Worm (Caenorhabditis elegans) whole organism, young adult: ENCODE results near the gene Y51H7C.8.

Source experiments
- B0336.3 ChIP-seq: fragments of 200-800 bp; sonication (Bioruptor generic); IDR thresholded peaks from 2 replicates; pipeline ENCODE4 v1.3.6; 2022; ENCODE audit warnings: missing genetic modification characterization, missing compliant biosample characterization
- F22D6.2 ChIP-seq: sonication (generic microtip); optimal IDR thresholded peaks from 2 replicates; lab custom pipeline; 2016; ENCODE audit warnings: mild to moderate bottlenecking, missing genetic modification characterization, missing compliant biosample characterization
- F33H1.4 ChIP-seq: fragments of 200-800 bp; sonication (Bioruptor generic); IDR thresholded peaks from 2 replicates; pipeline ENCODE4 v1.3.6; 2022; ENCODE audit warnings: missing genetic modification reagents, missing genetic modification characterization, missing compliant biosample characterization
- F52B5.7 ChIP-seq: sonication (generic microtip); optimal IDR thresholded peaks from 2 replicates; lab custom pipeline; 2016; ENCODE audit warnings: mild to moderate bottlenecking, missing genetic modification characterization, missing compliant biosample characterization
- F57C9.4 ChIP-seq: sonication (generic microtip); optimal IDR thresholded peaks from 2 replicates; lab custom pipeline; 2017; ENCODE audit warnings: mild to moderate bottlenecking, missing genetic modification characterization, missing compliant biosample characterization
- K11D2.4 ChIP-seq: fragments of 200-800 bp; sonication (Bioruptor generic); IDR thresholded peaks from 2 replicates; pipeline ENCODE4 v1.3.6; 2022; ENCODE audit warnings: missing genetic modification reagents, missing genetic modification characterization, missing compliant biosample characterization
- Y79H2A.3 ChIP-seq: fragments of 200-800 bp; sonication (Bioruptor generic); conservative IDR thresholded peaks from 2 replicates; pipeline ENCODE4 v1.3.6; 2022; ENCODE audit warnings: missing genetic modification reagents, missing genetic modification characterization, missing compliant biosample characterization
- ama-1 ChIP-seq, 3 experiments: fragments of 150-350 bp in 1 of 3; sonication (generic microtip) in 2 of 3; optimal IDR thresholded peaks; 2 replicates each; lab custom pipeline; 2014 to 2018; ENCODE audit warnings: missing biosample characterization in 2 of 3, missing genetic modification characterization in 2 of 3, missing genetic modification reagents in 2 of 3
- athp-1 ChIP-seq: sonication (generic microtip); optimal IDR thresholded peaks from 2 replicates; lab custom pipeline; 2017; ENCODE audit warnings: mild to moderate bottlenecking, missing genetic modification characterization, missing compliant biosample characterization
- attf-5 ChIP-seq: fragments of 200-800 bp; sonication (Bioruptor generic); optimal IDR thresholded peaks from 2 replicates; lab custom pipeline; 2018; ENCODE audit warnings: mild to moderate bottlenecking, missing genetic modification characterization, missing compliant biosample characterization
- ceh-100 ChIP-seq: fragments of 200-800 bp; sonication (Bioruptor generic); IDR thresholded peaks from 2 replicates; pipeline ENCODE4 v1.3.6; 2022; ENCODE audit warnings: missing genetic modification reagents, missing genetic modification characterization, missing compliant biosample characterization
- ceh-79 ChIP-seq: sonication (generic microtip); optimal IDR thresholded peaks from 2 replicates; lab custom pipeline; 2017; ENCODE audit warnings: mild to moderate bottlenecking, missing genetic modification characterization, missing compliant biosample characterization
- fkh-3 ChIP-seq: sonication (generic microtip); optimal IDR thresholded peaks from 2 replicates; lab custom pipeline; 2016; ENCODE audit warnings: mild to moderate bottlenecking, missing genetic modification characterization, missing compliant biosample characterization
- hsf-1 ChIP-seq: fragments of 200-800 bp; sonication (Bioruptor generic); IDR thresholded peaks from 2 replicates; pipeline ENCODE4 v1.3.6; 2022; ENCODE audit warnings: missing genetic modification reagents, missing genetic modification characterization, missing compliant biosample characterization
- lin-26 ChIP-seq: fragments of 200-800 bp; sonication (Bioruptor generic); IDR thresholded peaks from 2 replicates; pipeline ENCODE4 v1.3.6; 2022; ENCODE audit warnings: missing genetic modification reagents, missing genetic modification characterization, missing compliant biosample characterization
- lin-35 ChIP-seq, 3 experiments: fragments of 150-350 bp in 2 of 3; sonication (generic microtip) in 1 of 3; optimal IDR thresholded peaks; 2 replicates each; lab custom pipeline; 2014 to 2018; ENCODE audit warnings: missing biosample characterization in 3 of 3, missing genetic modification characterization in 3 of 3, missing genetic modification reagents in 3 of 3
- lin-40 ChIP-seq: sonication (generic microtip); optimal IDR thresholded peaks from 2 replicates; lab custom pipeline; 2016; ENCODE audit warnings: missing genetic modification characterization, mild to moderate bottlenecking, missing compliant biosample characterization, missing genotype, missing genetic modification reagents
- lsl-1 ChIP-seq: fragments of 200-800 bp; sonication (Bioruptor generic); optimal IDR thresholded peaks from 2 replicates; lab custom pipeline; 2018; ENCODE audit warnings: mild to moderate bottlenecking, missing genetic modification characterization, moderate library complexity, missing compliant biosample characterization
- madf-6 ChIP-seq: fragments of 200-800 bp; sonication (Bioruptor generic); IDR thresholded peaks from 2 replicates; pipeline ENCODE4 v1.3.6; 2022; ENCODE audit warnings: missing genetic modification reagents, missing genetic modification characterization, missing compliant biosample characterization
- madf-8 ChIP-seq: fragments of 200-800 bp; sonication (Bioruptor generic); conservative IDR thresholded peaks from 2 replicates; pipeline ENCODE4 v1.3.6; 2022; ENCODE audit warnings: missing genetic modification reagents, missing genetic modification characterization, missing compliant biosample characterization
- mcd-1 ChIP-seq: fragments of 200-800 bp; sonication (Bioruptor generic); IDR thresholded peaks from 2 replicates; pipeline ENCODE4 v1.3.6; 2022; ENCODE audit warnings: missing genetic modification reagents, missing genetic modification characterization, missing compliant biosample characterization
- nfya-2 ChIP-seq: fragments of 200-800 bp; sonication (Bioruptor generic); IDR thresholded peaks from 2 replicates; pipeline ENCODE4 v1.3.6; 2022; ENCODE audit warnings: missing genetic modification reagents, missing genetic modification characterization, missing compliant biosample characterization
- nhr-80 ChIP-seq: sonication (generic microtip); optimal IDR thresholded peaks from 2 replicates; lab custom pipeline; 2016; ENCODE audit warnings: missing genetic modification characterization, missing compliant biosample characterization
- pbrm-1 ChIP-seq: fragments of 200-800 bp; sonication (Bioruptor generic); IDR thresholded peaks from 2 replicates; pipeline ENCODE4 v1.3.6; 2022; ENCODE audit warnings: missing genetic modification reagents, missing genetic modification characterization, missing compliant biosample characterization
- pha-4 ChIP-seq: fragments of 150-350 bp; sonication (generic microtip); optimal IDR thresholded peaks from 2 replicates; lab custom pipeline; 2014; ENCODE audit warnings: missing biosample characterization, missing genetic modification reagents, missing genetic modification characterization
- repo-1 ChIP-seq: sonication (generic microtip); optimal IDR thresholded peaks from 2 replicates; lab custom pipeline; 2017; ENCODE audit warnings: mild to moderate bottlenecking, missing genetic modification characterization, missing compliant biosample characterization
- rpc-1 ChIP-seq, 2 experiments: fragments of 150-350 bp in 1 of 2; sonication (generic microtip) in 1 of 2; optimal IDR thresholded peaks; 2 replicates each; lab custom pipeline; 2014 to 2018; ENCODE audit warnings: missing biosample characterization in 1 of 2, missing genetic modification characterization in 1 of 2, missing genetic modification reagents in 1 of 2, missing genotype in 1 of 2
- sdz-38 ChIP-seq: sonication (generic microtip); optimal IDR thresholded peaks from 2 replicates; lab custom pipeline; 2016; ENCODE audit warnings: missing genotype, missing genetic modification characterization, missing compliant biosample characterization
- snpc-1.1 ChIP-seq: sonication (generic microtip); optimal IDR thresholded peaks from 2 replicates; lab custom pipeline; 2017; ENCODE audit warnings: missing genetic modification characterization, mild to moderate bottlenecking, missing compliant biosample characterization, antibody characterized with exemption, moderate library complexity, missing genotype, missing genetic modification reagents; ENCODE audit not compliant: insufficient read depth
- snpc-3.4 ChIP-seq: sonication (generic microtip); optimal IDR thresholded peaks from 2 replicates; lab custom pipeline; 2017; ENCODE audit warnings: missing genetic modification characterization, mild to moderate bottlenecking, missing compliant biosample characterization, antibody characterized with exemption, moderate library complexity, missing genotype, missing genetic modification reagents
- somi-1 ChIP-seq: fragments of 200-800 bp; sonication (Bioruptor generic); optimal IDR thresholded peaks from 2 replicates; lab custom pipeline; 2018; ENCODE audit warnings: mild to moderate bottlenecking, missing genetic modification characterization, missing compliant biosample characterization
- tbp1 ChIP-seq: fragments of 200-800 bp; sonication (Bioruptor generic); optimal IDR thresholded peaks from 2 replicates; lab custom pipeline; 2018; ENCODE audit warnings: mild to moderate bottlenecking, missing genetic modification characterization, missing compliant biosample characterization
- zfh-2 ChIP-seq: fragments of 200-800 bp; sonication (Bioruptor generic); conservative IDR thresholded peaks from 2 replicates; pipeline ENCODE4 v1.3.6; 2022; ENCODE audit warnings: missing genetic modification reagents, missing genetic modification characterization, missing compliant biosample characterization
- ztf-18 ChIP-seq: sonication (generic microtip); optimal IDR thresholded peaks from 2 replicates; lab custom pipeline; 2016; ENCODE audit warnings: missing genotype, mild to moderate bottlenecking, missing genetic modification characterization, missing compliant biosample characterization
- ztf-25 ChIP-seq: fragments of 200-800 bp; sonication (Bioruptor generic); IDR thresholded peaks from 2 replicates; pipeline ENCODE4 v1.3.6; 2022; ENCODE audit warnings: missing genetic modification reagents, missing genetic modification characterization, missing compliant biosample characterization
- ztf-26 ChIP-seq: sonication (generic microtip); optimal IDR thresholded peaks from 2 replicates; lab custom pipeline; 2017; ENCODE audit warnings: missing genetic modification characterization, missing compliant biosample characterization

Gene Y51H7C.8

DNA sequence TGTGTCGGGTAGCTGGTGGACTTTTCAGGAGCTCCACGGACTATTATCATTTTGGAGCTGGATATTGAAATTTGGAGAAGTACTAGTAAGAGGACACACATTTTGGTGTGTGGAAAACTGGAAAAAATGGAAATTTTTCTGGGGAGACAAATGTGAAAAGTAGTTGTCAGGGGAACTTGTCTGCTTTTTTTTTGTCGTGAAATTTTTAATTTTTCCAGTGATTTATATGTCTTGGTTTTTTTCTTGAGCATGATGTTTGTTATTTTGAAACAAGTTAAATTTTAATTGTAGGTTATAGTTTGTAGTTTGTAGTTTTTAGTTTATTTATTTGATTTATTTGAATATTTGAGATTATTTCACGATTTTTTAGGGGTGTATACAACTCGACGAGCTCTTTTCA is 16.3 kb upstream of the Y51H7C.8 start, which contains the start of gene F54D12.7:
F54D12.7 (minus strand) TSS at position 101 of the 400 bp plus-strand sequence.
- TF ChIP-seq somi-1 (GFP tag; lab: Kevin White, UChicago) (no peak), F57C9.4 (tag; lab: Kevin White, UChicago) (no peak), ceh-79 (tag; lab: Kevin White, UChicago) (no peak), lsl-1 (GFP tag; lab: Kevin White, UChicago) (no peak), attf-5 (GFP tag; lab: Kevin White, UChicago) (no peak), rpc-1 (optimal IDR thresholded peaks at IDR 0.05; lab: Kevin White, UChicago) (no peak), rpc-1 (tag; optimal IDR thresholded peaks at IDR 0.05; lab: Kevin White, UChicago) (no peak), F22D6.2 (tag; lab: Kevin White, UChicago) (no peak), fkh-3 (tag; lab: Kevin White, UChicago) (no peak), K11D2.4 (GFP tag; lab: Robert Waterston, UW) (no peak), lin-40 (tag; lab: Kevin White, UChicago) (no peak), Y79H2A.3 (GFP tag; lab: Robert Waterston, UW) (no peak), madf-6 (GFP tag; lab: Robert Waterston, UW) (no peak), pha-4 (tag; lab: Kevin White, UChicago) (no peak), ceh-100 (GFP tag; lab: Robert Waterston, UW) (no peak), zfh-2 (GFP tag; lab: Robert Waterston, UW) (no peak)

DNA sequence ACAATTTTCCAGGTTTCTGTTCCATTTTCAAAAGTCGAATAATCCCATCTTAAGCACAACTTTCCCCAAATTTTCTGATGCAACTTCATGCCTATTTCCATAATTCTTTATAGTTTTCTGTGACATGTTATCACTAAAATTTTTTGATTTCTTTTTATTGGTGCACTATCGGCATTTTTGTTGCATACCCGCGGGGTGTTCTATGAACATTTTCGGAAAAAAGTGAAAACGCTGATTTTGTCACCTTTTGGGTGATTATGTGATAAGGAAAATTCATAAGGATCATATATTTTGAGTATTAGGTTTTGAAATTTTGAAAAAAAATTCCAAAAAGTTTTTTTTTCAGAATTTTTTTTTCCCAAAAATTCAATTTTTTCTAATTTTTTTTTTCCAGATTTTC is 15.1 kb upstream of the Y51H7C.8 start, which contains the start of gene aat-7:
aat-7 (plus strand) TSS at position 393 of the 400 bp plus-strand sequence.
- TF ChIP-seq nhr-80: peak; percentile 90
- TF ChIP-seq mcd-1 (GFP tag; lab: Robert Waterston, UW): no peak

DNA sequence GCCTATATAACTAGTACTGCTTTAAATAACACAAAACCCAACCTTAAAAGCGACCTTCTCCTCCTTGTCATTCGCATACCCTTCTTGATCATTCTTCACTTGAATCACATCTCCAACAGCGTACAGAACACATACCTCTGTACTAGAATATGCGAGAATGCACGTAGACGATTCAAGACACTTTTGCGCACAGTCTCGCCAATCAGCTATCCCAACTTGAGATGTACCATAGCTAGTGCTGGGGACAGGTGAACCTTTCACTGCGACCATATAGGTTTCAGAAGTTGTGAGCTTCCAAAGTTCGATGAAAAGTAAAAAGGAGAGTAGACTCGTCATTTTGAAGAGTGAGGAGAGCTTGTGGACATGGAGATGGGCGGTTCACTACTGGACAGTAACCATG is 3.9 kb upstream of the Y51H7C.8 start, which contains the start of gene F54D12.8:
F54D12.8 (minus strand) TSS at position 336 of the 400 bp plus-strand sequence.
- TF ChIP-seq Y79H2A.3 (GFP tag; lab: Robert Waterston, UW) (no peak), hsf-1 (GFP tag; lab: Robert Waterston, UW) (no peak), nhr-80 (no peak), snpc-1.1 (tag; lab: Kevin White, UChicago) (no peak), madf-8 (GFP tag; lab: Robert Waterston, UW) (no peak), F52B5.7 (no peak), nfya-2 (GFP tag; lab: Robert Waterston, UW) (no peak), lin-26 (GFP tag; lab: Robert Waterston, UW) (no peak), lin-35 (GFP tag; optimal IDR thresholded peaks at IDR 0.05; lab: Kevin White, UChicago) (no peak), athp-1 (no peak)
- TF ChIP-seq, all 124 proteins: peak for 0

DNA sequence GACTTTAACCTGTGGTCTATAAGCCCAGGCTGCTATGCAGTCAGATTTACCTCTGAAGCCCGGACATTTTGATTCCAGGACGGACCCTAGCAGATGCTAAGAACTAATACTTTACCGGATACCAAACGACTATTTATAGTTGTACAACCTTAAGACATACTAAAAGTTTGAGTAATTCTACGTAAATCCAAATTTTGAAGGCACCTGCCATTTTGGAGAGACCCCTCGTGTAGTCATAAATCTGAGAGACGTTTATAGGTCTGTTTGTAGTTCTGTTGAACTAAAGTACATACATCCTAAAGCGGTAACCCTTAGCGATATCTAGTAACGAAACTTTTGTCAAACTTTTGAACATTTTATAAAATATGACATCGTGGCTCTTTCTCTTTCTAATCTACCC is 3.2 kb upstream of the Y51H7C.8 start, which contains the start of gene F54D12.2:
F54D12.2 (plus strand) TSS at position 301 of the 400 bp plus-strand sequence.
- TF ChIP-seq repo-1 (no peak), F22D6.2 (tag; lab: Kevin White, UChicago) (no peak)

DNA sequence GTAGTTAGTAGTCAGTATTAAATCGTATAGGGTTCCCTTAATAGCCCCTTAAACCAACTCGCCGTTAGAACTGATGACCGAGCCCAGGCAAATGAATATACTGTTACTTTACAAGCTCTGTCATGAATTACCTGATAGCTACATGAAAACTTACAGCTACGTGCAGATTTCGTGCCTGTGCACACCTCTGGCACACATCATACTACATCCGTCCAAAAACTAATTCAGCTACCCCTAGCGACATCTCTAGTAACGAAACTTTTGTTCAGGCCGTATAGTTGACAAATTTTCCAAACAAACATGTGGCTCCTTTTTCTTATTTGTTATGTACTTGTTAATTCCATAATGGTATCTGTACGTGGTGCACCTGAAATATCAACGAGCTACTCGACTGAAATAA is 1.5 kb upstream of the Y51H7C.8 start, which contains the start of gene F54D12.1:
F54D12.1 (plus strand) TSS at position 301 of the 400 bp plus-strand sequence.
- no peak for TF ChIP-seq Y79H2A.3 (GFP tag; lab: Robert Waterston, UW)

DNA sequence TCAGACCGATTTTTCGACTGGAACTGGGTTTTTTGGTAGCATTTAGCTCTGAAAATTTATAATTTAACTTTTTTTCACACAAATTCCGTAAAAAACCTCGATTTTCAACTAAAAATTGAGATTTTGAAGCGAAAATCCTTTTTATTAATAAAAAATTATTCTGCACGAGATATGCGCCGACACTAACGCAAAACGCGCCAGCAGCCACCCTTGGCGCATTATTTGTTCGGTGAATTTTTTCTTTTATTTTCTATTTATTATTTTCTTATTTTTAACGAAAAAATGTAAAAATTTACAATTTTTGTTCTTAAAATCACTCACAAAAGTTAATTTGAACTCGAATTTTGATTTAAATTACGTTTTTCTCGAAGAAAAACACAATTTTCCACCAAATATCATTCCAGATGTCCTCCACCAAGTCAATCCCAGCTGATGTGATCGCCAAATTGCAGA is 619 bp downstream of the Y51H7C.8 start, which contains the start of gene Y51H7C.7:
Y51H7C.7 (plus strand) TSS at position 403 of the 453 bp plus-strand sequence.
- TF ChIP-seq lsl-1 (GFP tag; lab: Kevin White, UChicago) (peak; percentile 31), mcd-1 (GFP tag; lab: Robert Waterston, UW) (peak; percentile 74), sdz-38 (tag; lab: Kevin White, UChicago) (no peak), snpc-1.1 (tag; lab: Kevin White, UChicago) (no peak), ztf-26 (tag; lab: Kevin White, UChicago) (no peak), F33H1.4 (GFP tag; lab: Robert Waterston, UW) (peak; percentile 15; the same call in 1 of the 2 replicates), B0336.3 (GFP tag; lab: Robert Waterston, UW) (0 out of 2 replicates have a peak, but pooled peaks have one; percentile 33), madf-6 (GFP tag; lab: Robert Waterston, UW) (no peak), attf-5 (GFP tag; lab: Kevin White, UChicago) (peak; percentile 13), tbp1 (peak; percentile 0), ztf-18 (tag; lab: Kevin White, UChicago) (peak; percentile 92), ztf-25 (GFP tag; lab: Robert Waterston, UW) (no peak), snpc-3.4 (tag; lab: Kevin White, UChicago) (peak; percentile 22), ceh-79 (tag; lab: Kevin White, UChicago) (no peak), ama-1 (optimal IDR thresholded peaks at IDR 0.05; lab: Kevin White, UChicago) (no peak), ama-1 (GFP tag; optimal IDR thresholded peaks at IDR 0.05; lab: Kevin White, UChicago) (no peak), pbrm-1 (GFP tag; lab: Robert Waterston, UW) (peak; percentile 34; the same call in 1 of the 2 replicates)
- TF ChIP-seq, all 124 proteins: peak for 9
